Worm (Caenorhabditis elegans): ENCODE measurements around the gene eat-17.

DNA sequence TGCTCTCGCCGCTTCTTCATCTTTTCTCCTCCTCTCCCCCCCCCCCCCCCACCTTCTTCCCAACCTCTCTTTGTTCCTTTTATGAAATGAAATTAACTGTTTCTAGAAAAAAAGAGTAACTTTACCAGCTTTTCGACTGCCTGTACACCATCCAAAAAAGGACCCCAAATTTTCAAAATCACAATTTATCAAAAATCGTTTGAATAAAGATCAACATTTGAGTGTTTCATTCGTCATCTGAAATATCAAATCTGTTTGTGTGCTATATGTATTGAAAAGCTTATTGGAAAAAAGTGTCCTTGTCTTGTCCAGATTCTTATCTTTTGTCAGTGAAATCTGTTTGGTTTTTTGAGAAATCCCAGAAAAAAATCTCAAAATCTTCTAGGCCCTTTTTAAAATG lies 34.5 kb upstream of the eat-17 start:
- TF ChIP-seq ama-1 (optimal IDR thresholded peaks at IDR 0.05) (no peak), pqm-1 (tag; optimal IDR thresholded peaks at IDR 0.05) (no peak), tbx-2 (tag; optimal IDR thresholded peaks at IDR 0.05) (no peak), F13H6.1 (tag; optimal IDR thresholded peaks at IDR 0.05) (no peak), hlh-30 (tag; optimal IDR thresholded peaks at IDR 0.05; ENCODE audit: insufficient read depth) (no peak), lin-11 (tag; optimal IDR thresholded peaks at IDR 0.05) (no peak), fkh-10 (GFP tag; optimal IDR thresholded peaks at IDR 0.05) (no peak), dmd-4 (tag; optimal IDR thresholded peaks at IDR 0.05; ENCODE audit: borderline replicate concordance) (no peak)
